Fruit fly (Drosophila melanogaster) whole organism, embryonic: ENCODE results near the gene PH4alphaNE2.

Experiments used
- CG12744 ChIP-seq: fragments of 200-800 bp; sonication (Bioruptor generic); optimal IDR thresholded peaks from 2 replicates; lab custom pipeline; 2016; ENCODE audit warnings: missing biosample characterization, missing genetic modification characterization
- CG16815 ChIP-seq: fragments of 200-800 bp; sonication (Bioruptor generic); optimal IDR thresholded peaks from 3 replicates; lab custom pipeline; 2017; ENCODE audit warnings: missing biosample characterization, mild to moderate bottlenecking, missing genetic modification characterization
- CG2678 ChIP-seq: fragments of 200-800 bp; sonication (Bioruptor generic); optimal IDR thresholded peaks from 3 replicates; lab custom pipeline; 2019; ENCODE audit warnings: missing biosample characterization, mild to moderate bottlenecking, missing genetic modification characterization, moderate library complexity
- Oaz ChIP-seq: fragments of 200-800 bp; sonication (Bioruptor generic); IDR thresholded peaks from 2 replicates; pipeline ENCODE4 v1.3.6; 2022; ENCODE audit warnings: missing biosample characterization, missing genetic modification characterization
- Vsx1 ChIP-seq: fragments of 200-800 bp; sonication (Bioruptor generic); optimal IDR thresholded peaks from 2 replicates; lab custom pipeline; 2017; ENCODE audit warnings: missing biosample characterization, mild to moderate bottlenecking, missing genetic modification characterization, missing genetic modification reagents
- pan ChIP-seq, 4 experiments: fragments of >200 bp in 3 of 4; fragments of 200-800 bp in 1 of 4; sonication (Bioruptor generic) in 1 of 4; optimal IDR thresholded peaks in 3 of 4; IDR thresholded peaks in 1 of 4; 2 replicates each; pipeline versions ENCODE4 v1.3.6 to Lab custom; 2017 to 2022; ENCODE audit warnings: missing biosample characterization in 2 of 4, missing genetic modification characterization in 2 of 4, mixed read lengths in 1 of 4
- stwl ChIP-seq: fragments of 200-800 bp; sonication (Bioruptor generic); optimal IDR thresholded peaks from 3 replicates; lab custom pipeline; 2018; ENCODE audit warnings: missing biosample characterization, mild to moderate bottlenecking, missing genetic modification characterization, moderate library complexity
- usp ChIP-seq: fragments of >200 bp; optimal IDR thresholded peaks from 2 replicates; lab custom pipeline; 2017; ENCODE audit warnings: missing biosample characterization, missing genetic modification characterization

dm6 chr3R:30465775-30466494 is 46.1 kb downstream of the PH4alphaNE2 start, which contains the start of gene PH4alphaEFB:
- TF ChIP-seq CG16815 (GFP tag; lab: Kevin White, UChicago) (no peak), CG12744 (GFP tag; lab: Kevin White, UChicago) (no peak), CG2678 (tag; lab: Kevin White, UChicago) (no peak), usp (GFP tag; lab: Kevin White, UChicago) (no peak), Vsx1 (no peak), Oaz (GFP tag; lab: Robert Waterston, UW) (no peak), stwl (no peak), pan (optimal IDR thresholded peaks at IDR 0.05; lab: Kevin White, UChicago) (no peak), pan (GFP tag; optimal IDR thresholded peaks at IDR 0.05 in 1 of 2, IDR thresholded peaks at IDR 0.05 in 1 of 2) (no peak)
